Fruit fly (Drosophila melanogaster): ENCODE results near the gene CG4281.

CG4281 gene

dm6 chrX:2083678-2084162 is 18.8 kb upstream of the CG4281 start (continued):
- peak; percentile 95 for TF ChIP-seq CG6792 (GFP tag; optimal IDR thresholded peaks at IDR 0.05)
- TF ChIP-seq dac (GFP tag; optimal IDR thresholded peaks at IDR 0.05): peak; percentile 88
- peak; percentile 96 for TF ChIP-seq CG7368 (GFP tag; optimal IDR thresholded peaks at IDR 0.05)
- peak; percentile 81 to 90 for TF ChIP-seq salr (GFP tag; optimal IDR thresholded peaks at IDR 0.05)
- peak; percentile 80 for TF ChIP-seq spab (GFP tag; optimal IDR thresholded peaks at IDR 0.05)
- TF ChIP-seq Sox102F (GFP tag; optimal IDR thresholded peaks at IDR 0.05): peak; percentile 95
- TF ChIP-seq CG11294 (GFP tag; IDR thresholded peaks at IDR 0.05): peak; percentile 82
- TF ChIP-seq CG3919 (GFP tag; optimal IDR thresholded peaks at IDR 0.05): peak; percentile 94
- TF ChIP-seq Hr39 (GFP tag; optimal IDR thresholded peaks at IDR 0.05): peak; percentile 95
- TF ChIP-seq vri (GFP tag; optimal IDR thresholded peaks at IDR 0.05): peak; percentile 96
- peak; percentile 90 for TF ChIP-seq CG10669 (GFP tag; optimal IDR thresholded peaks at IDR 0.05)
- peak; percentile 84 for TF ChIP-seq CG6276 (GFP tag; optimal IDR thresholded peaks at IDR 0.05)
- peak; percentile 91 for TF ChIP-seq Lpt (GFP tag; optimal IDR thresholded peaks at IDR 0.05)

- TF ChIP-seq CG9139 (GFP tag; optimal IDR thresholded peaks at IDR 0.05) (peak; percentile 54), CG6854 (GFP tag; optimal IDR thresholded peaks at IDR 0.05) (no peak), Eip78C (GFP tag) (peak; percentile 97), Lpt (GFP tag; optimal IDR thresholded peaks at IDR 0.05) (peak; percentile 85), acj6 (GFP tag; optimal IDR thresholded peaks at IDR 0.05) (peak; percentile 87), Sox15 (GFP tag; optimal IDR thresholded peaks at IDR 0.05) (peak; percentile 83), Sox102F (GFP tag; optimal IDR thresholded peaks at IDR 0.05) (peak; percentile 81), spab (GFP tag; optimal IDR thresholded peaks at IDR 0.05) (peak; percentile 81), pdm3 (GFP tag; optimal IDR thresholded peaks at IDR 0.05) (peak; percentile 90), CG3919 (GFP tag; optimal IDR thresholded peaks at IDR 0.05) (peak; percentile 86), Gug (GFP tag; IDR thresholded peaks at IDR 0.05) (peak; percentile 89), dac (GFP tag; optimal IDR thresholded peaks at IDR 0.05) (peak; percentile 85), OdsH (GFP tag; optimal IDR thresholded peaks at IDR 0.05) (peak; percentile 89), Eip93F (GFP tag; optimal IDR thresholded peaks at IDR 0.05) (no peak), CG1621 (tag; optimal IDR thresholded peaks at IDR 0.05) (peak; percentile 86), CG11902 (GFP tag; optimal IDR thresholded peaks at IDR 0.05) (peak; percentile 79), CG8632 (GFP tag; optimal IDR thresholded peaks at IDR 0.05) (peak; percentile 75), eg (GFP tag; IDR thresholded peaks at IDR 0.05) (peak; percentile 95), CG7368 (GFP tag; optimal IDR thresholded peaks at IDR 0.05) (peak; percentile 82), CG8319 (GFP tag; optimal IDR thresholded peaks at IDR 0.05) (peak; percentile 74), CG6792 (GFP tag; optimal IDR thresholded peaks at IDR 0.05) (peak; percentile 83), Eip75B (GFP tag; optimal IDR thresholded peaks at IDR 0.05) (peak; percentile 83), CG32006 (GFP tag; optimal IDR thresholded peaks at IDR 0.05) (peak; percentile 91), CG6808 (GFP tag; optimal IDR thresholded peaks at IDR 0.05) (peak; percentile 80), salr (GFP tag; optimal IDR thresholded peaks at IDR 0.05) (peak; percentile 61 to 83), Sox14 (GFP tag; optimal IDR thresholded peaks at IDR 0.05) (peak; percentile 81), CG10631 (GFP tag; optimal IDR thresholded peaks at IDR 0.05) (peak; percentile 81), CG34406 (GFP tag; optimal IDR thresholded peaks at IDR 0.05) (peak; percentile 74), Hr4 (GFP tag; optimal IDR thresholded peaks at IDR 0.05) (peak; percentile 90), fd85E (GFP tag; optimal IDR thresholded peaks at IDR 0.05) (no peak), Blimp-1 (GFP tag; optimal IDR thresholded peaks at IDR 0.05) (peak; percentile 21), dsx (GFP tag; optimal IDR thresholded peaks at IDR 0.05; ENCODE audit: poor library complexity, severe bottlenecking) (peak; percentile 86), net (GFP tag; optimal IDR thresholded peaks at IDR 0.05) (peak; percentile 87), fd59A (GFP tag; optimal IDR thresholded peaks at IDR 0.05) (peak; percentile 83), svp (GFP tag) (peak; percentile 90), lz (GFP tag; optimal IDR thresholded peaks at IDR 0.05) (peak; percentile 86), ss (GFP tag; optimal IDR thresholded peaks at IDR 0.05) (peak; percentile 71 to 88), CG31627 (GFP tag; optimal IDR thresholded peaks at IDR 0.05) (peak; percentile 92), CG11294 (GFP tag; IDR thresholded peaks at IDR 0.05) (peak; percentile 85), CG4318 (GFP tag; optimal IDR thresholded peaks at IDR 0.05) (no peak), CG6276 (GFP tag; optimal IDR thresholded peaks at IDR 0.05) (peak; percentile 85), Ets96B (tag; optimal IDR thresholded peaks at IDR 0.05) (peak; percentile 89), Hr39 (GFP tag; optimal IDR thresholded peaks at IDR 0.05) (peak; percentile 93), Met (GFP tag; optimal IDR thresholded peaks at IDR 0.05) (peak; percentile 79), esn (GFP tag; optimal IDR thresholded peaks at IDR 0.05) (peak; percentile 84)
Observed at dm6 chrX:2083109-2083508, 18.2 kb upstream of the CG4281 start.
